Worm (Caenorhabditis elegans) whole organism, early embryonic: ENCODE data around the gene enpp-1.

Experiments
- B0310.2 ChIP-seq: sonication (generic microtip); optimal IDR thresholded peaks from 2 replicates; lab custom pipeline; 2016; ENCODE audit warnings: mild to moderate bottlenecking, missing genetic modification characterization, missing compliant biosample characterization
- F13C5.2 ChIP-seq: sonication (generic microtip); optimal IDR thresholded peaks from 2 replicates; lab custom pipeline; 2017; ENCODE audit warnings: mild to moderate bottlenecking, missing genetic modification characterization, inconsistent platforms, missing compliant biosample characterization
- aly-1 ChIP-seq: sonication (generic microtip); optimal IDR thresholded peaks from 2 replicates; lab custom pipeline; 2016; ENCODE audit warnings: missing genetic modification characterization, missing compliant biosample characterization
- ama-1 ChIP-seq: fragments of 150-350 bp; optimal IDR thresholded peaks from 2 replicates; lab custom pipeline; 2014
- ceh-13 ChIP-seq: fragments of 200-800 bp; sonication (Bioruptor generic); optimal IDR thresholded peaks from 2 replicates; lab custom pipeline; 2018; ENCODE audit warnings: mild to moderate bottlenecking, missing genetic modification characterization, missing compliant biosample characterization
- ceh-36 ChIP-seq: sonication (generic microtip); optimal IDR thresholded peaks from 2 replicates; lab custom pipeline; 2016; ENCODE audit warnings: missing genetic modification characterization, inconsistent platforms, missing compliant biosample characterization
- ets-7 ChIP-seq: sonication (generic microtip); optimal IDR thresholded peaks from 2 replicates; lab custom pipeline; 2016; ENCODE audit warnings: missing genotype, missing genetic modification characterization, missing compliant biosample characterization
- flt-1 ChIP-seq: fragments of 200-800 bp; sonication (Bioruptor generic); IDR thresholded peaks from 2 replicates; pipeline ENCODE4 v1.3.6; 2022; ENCODE audit warnings: missing genetic modification characterization, missing compliant biosample characterization
- hmbx-1 ChIP-seq: sonication (generic microtip); optimal IDR thresholded peaks from 2 replicates; lab custom pipeline; 2016; ENCODE audit warnings: mild to moderate bottlenecking, missing genetic modification characterization, missing compliant biosample characterization
- hmg-4 ChIP-seq: fragments of 200-800 bp; sonication (Bioruptor generic); optimal IDR thresholded peaks from 2 replicates; lab custom pipeline; 2018; ENCODE audit warnings: mild to moderate bottlenecking, missing genetic modification characterization, missing compliant biosample characterization
- hnd-1 ChIP-seq: sonication (generic microtip); optimal IDR thresholded peaks from 2 replicates; lab custom pipeline; 2016; ENCODE audit warnings: missing genetic modification characterization, missing compliant biosample characterization
- pes-1 ChIP-seq: fragments of 200-800 bp; sonication (Bioruptor generic); IDR thresholded peaks from 2 replicates; pipeline ENCODE4 v1.3.6; 2022; ENCODE audit warnings: missing genetic modification reagents, missing genetic modification characterization, missing compliant biosample characterization
- scrt-1 ChIP-seq: fragments of 200-800 bp; sonication (Bioruptor generic); IDR thresholded peaks from 2 replicates; pipeline ENCODE4 v1.3.6; 2022; ENCODE audit warnings: missing genetic modification characterization, missing compliant biosample characterization
- sea-1 ChIP-seq: fragments of 200-800 bp; sonication (Bioruptor generic); conservative IDR thresholded peaks from 2 replicates; pipeline ENCODE4 v1.3.6; 2022; ENCODE audit warnings: missing genetic modification characterization, missing compliant biosample characterization
- tbx-11 ChIP-seq: fragments of 200-800 bp; sonication (Bioruptor generic); IDR thresholded peaks from 2 replicates; pipeline ENCODE4 v1.3.6; 2022; ENCODE audit warnings: missing genetic modification characterization, missing compliant biosample characterization
- tbx-37 ChIP-seq: fragments of 200-800 bp; sonication (Bioruptor generic); conservative IDR thresholded peaks from 2 replicates; pipeline ENCODE4 v1.3.6; 2022; ENCODE audit warnings: missing genetic modification reagents, missing genetic modification characterization, missing compliant biosample characterization
- tra-4 ChIP-seq: sonication (generic microtip); optimal IDR thresholded peaks from 2 replicates; lab custom pipeline; 2017; ENCODE audit warnings: missing genetic modification characterization, missing compliant biosample characterization

Gene enpp-1

ce11 chrV:12162220-12162619 is 31.0 kb downstream of the enpp-1 start, which contains the start of gene C27A7.5:
TSS of gene C27A7.5 (minus strand) at chrV:12162320.
- TF ChIP-seq pes-1 (GFP tag; lab: Robert Waterston, UW) (no peak), hnd-1 (tag; lab: Kevin White, UChicago) (no peak), scrt-1 (GFP tag; lab: Robert Waterston, UW) (no peak), tra-4 (no peak), flt-1 (no peak), aly-1 (no peak), tbx-37 (GFP tag; lab: Robert Waterston, UW) (no peak), sea-1 (GFP tag; lab: Robert Waterston, UW) (no peak), ama-1 (lab: Kevin White, UChicago) (no peak), tbx-11 (GFP tag; lab: Robert Waterston, UW) (no peak), B0310.2 (no peak), ceh-36 (tag; lab: Kevin White, UChicago) (no peak), F13C5.2 (tag; lab: Kevin White, UChicago) (no peak)

DNA sequence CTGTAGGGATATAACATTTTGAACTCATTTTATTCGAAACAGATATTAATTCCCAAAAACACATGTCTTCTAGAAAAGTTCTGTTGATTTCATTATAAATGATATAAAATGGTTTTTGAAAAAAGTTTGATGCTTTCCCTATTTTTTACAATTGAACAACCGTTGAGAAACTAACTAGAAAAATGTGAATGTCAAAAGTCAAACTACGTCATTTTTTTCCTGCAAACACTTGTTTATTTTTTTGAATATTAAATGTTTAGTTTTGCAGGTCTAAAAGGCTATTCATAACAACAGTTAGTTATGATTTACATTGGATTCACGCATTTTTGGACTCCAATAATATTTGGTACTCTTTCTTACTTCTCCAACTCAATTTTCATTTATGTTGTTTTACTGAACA is 31.6 kb downstream of the enpp-1 start, which contains the start of gene srj-4:
Gene srj-4, plus strand, starts transcription at position 301 of the 400 bp plus-strand sequence.
- TF ChIP-seq scrt-1 (GFP tag; lab: Robert Waterston, UW) (no peak), hmbx-1 (tag; lab: Kevin White, UChicago) (no peak), sea-1 (GFP tag; lab: Robert Waterston, UW) (no peak), F13C5.2 (tag; lab: Kevin White, UChicago) (no peak), hmg-4 (GFP tag; lab: Kevin White, UChicago) (no peak), ama-1 (lab: Kevin White, UChicago) (no peak), B0310.2 (no peak), tra-4 (no peak), tbx-37 (GFP tag; lab: Robert Waterston, UW) (no peak), hnd-1 (tag; lab: Kevin White, UChicago) (no peak), ceh-13 (GFP tag; lab: Kevin White, UChicago) (no peak), tbx-11 (GFP tag; lab: Robert Waterston, UW) (no peak)

DNA sequence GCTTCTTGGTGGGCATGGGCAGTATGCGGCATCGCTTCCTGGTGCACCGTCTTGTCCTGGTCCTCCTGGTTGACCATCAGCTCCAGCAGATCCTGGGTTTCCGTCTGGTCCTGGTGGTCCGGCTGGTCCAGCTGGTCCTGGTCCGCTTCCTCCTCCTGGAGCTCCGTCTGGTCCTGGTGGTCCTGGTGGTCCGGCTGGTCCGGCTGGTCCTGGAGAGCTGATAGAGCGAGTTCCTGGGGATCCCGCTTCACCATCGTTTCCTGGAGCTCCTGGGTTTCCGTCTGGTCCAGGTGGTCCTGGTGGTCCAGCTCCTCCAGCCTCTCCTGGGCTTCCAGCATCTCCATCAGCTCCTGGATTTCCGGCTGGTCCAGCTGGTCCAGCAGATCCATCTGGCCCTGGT is 35.8 kb downstream of the enpp-1 start:
- TF ChIP-seq B0310.2 (no peak), aly-1 (peak; percentile 8), flt-1 (no peak)

- TF ChIP-seq ama-1 (lab: Kevin White, UChicago): no peak
- no peak for TF ChIP-seq tra-4
- TF ChIP-seq sea-1 (GFP tag; lab: Robert Waterston, UW): no peak
- no peak for TF ChIP-seq flt-1
- TF ChIP-seq hmg-4 (GFP tag; lab: Kevin White, UChicago): no peak
- TF ChIP-seq ets-7: no peak
- TF ChIP-seq F13C5.2 (tag; lab: Kevin White, UChicago): no peak
- TF ChIP-seq hmbx-1 (tag; lab: Kevin White, UChicago): no peak
- TF ChIP-seq B0310.2: no peak
- TF ChIP-seq pes-1 (GFP tag; lab: Robert Waterston, UW): no peak
- TF ChIP-seq aly-1: no peak
- no peak for TF ChIP-seq tbx-37 (GFP tag; lab: Robert Waterston, UW)
- TF ChIP-seq ceh-36 (tag; lab: Kevin White, UChicago): no peak
- no peak for TF ChIP-seq tbx-11 (GFP tag; lab: Robert Waterston, UW)
- TF ChIP-seq scrt-1 (GFP tag; lab: Robert Waterston, UW): no peak
- TF ChIP-seq hnd-1 (tag; lab: Kevin White, UChicago): no peak
- no peak for TF ChIP-seq ceh-13 (GFP tag; lab: Kevin White, UChicago)
These were observed 36.4 kb downstream of the enpp-1 start, which contains the start of gene col-37 for ce11 chrV:12167653-12168052. TSS of gene col-37 (minus strand) at chrV:12167753.

DNA sequence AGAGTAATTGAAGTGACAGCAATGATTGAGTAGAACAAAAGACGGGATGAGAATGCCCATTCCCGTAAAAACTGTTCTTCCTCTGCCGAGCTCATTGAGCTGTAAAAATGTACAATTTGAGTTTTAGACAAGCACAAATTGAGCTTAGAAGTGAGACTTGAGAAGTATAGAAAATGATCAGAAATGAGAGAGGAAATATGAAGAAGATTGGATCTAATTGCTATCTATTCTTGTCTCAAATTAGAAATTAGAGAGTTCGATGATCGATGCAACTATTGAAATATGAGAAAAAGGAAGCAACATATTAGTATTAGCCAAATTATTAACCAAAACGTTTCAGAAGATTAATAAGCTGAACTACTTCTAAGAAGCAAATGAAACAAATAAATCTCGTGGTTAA is 38.9 kb downstream of the enpp-1 start, which contains the start of gene ZK863.1:
Gene ZK863.1, minus strand, starts transcription at position 101 of the 400 bp plus-strand sequence.
- TF ChIP-seq F13C5.2 (tag; lab: Kevin White, UChicago) (no peak), tbx-11 (GFP tag; lab: Robert Waterston, UW) (no peak), tra-4 (no peak)

DNA sequence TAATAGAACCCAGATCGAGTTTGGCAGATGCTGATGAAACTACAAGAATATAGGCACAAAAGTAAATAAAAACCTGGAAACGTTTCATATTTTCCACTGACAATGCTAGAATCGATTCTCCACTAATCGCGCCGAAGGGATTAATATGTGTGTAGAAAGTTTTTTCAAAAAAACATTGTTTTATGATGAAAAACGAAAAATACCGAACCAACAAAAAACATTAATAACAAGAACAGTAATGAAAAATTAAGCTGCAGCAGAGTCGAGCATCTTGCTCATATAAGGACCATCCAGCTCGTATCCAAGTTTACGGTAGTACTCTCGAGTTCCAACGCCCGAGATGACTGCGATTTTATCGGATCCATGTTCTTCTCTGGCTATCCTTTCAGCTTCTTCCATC is 48.1 kb downstream of the enpp-1 start, which contains the start of gene clec-224:
Gene clec-224, minus strand, starts transcription at position 101 of the 400 bp plus-strand sequence.
- TF ChIP-seq sea-1 (GFP tag; lab: Robert Waterston, UW) (no peak), ceh-36 (tag; lab: Kevin White, UChicago) (peak; percentile 9)

- TF ChIP-seq hnd-1 (tag; lab: Kevin White, UChicago): no peak
- TF ChIP-seq tra-4: no peak
- TF ChIP-seq tbx-37 (GFP tag; lab: Robert Waterston, UW): no peak
- TF ChIP-seq hmbx-1 (tag; lab: Kevin White, UChicago): no peak
- no peak for TF ChIP-seq aly-1
- no peak for TF ChIP-seq ets-7
- no peak for TF ChIP-seq flt-1
- TF ChIP-seq F13C5.2 (tag; lab: Kevin White, UChicago): no peak
- no peak for TF ChIP-seq sea-1 (GFP tag; lab: Robert Waterston, UW)
- no peak for TF ChIP-seq scrt-1 (GFP tag; lab: Robert Waterston, UW)
- no peak for TF ChIP-seq B0310.2
- no peak for TF ChIP-seq pes-1 (GFP tag; lab: Robert Waterston, UW)
- no peak for TF ChIP-seq ceh-36 (tag; lab: Kevin White, UChicago)
- TF ChIP-seq ama-1 (lab: Kevin White, UChicago): no peak
- no peak for TF ChIP-seq hmg-4 (GFP tag; lab: Kevin White, UChicago)
- no peak for TF ChIP-seq tbx-11 (GFP tag; lab: Robert Waterston, UW)
These were observed 50.1 kb downstream of the enpp-1 start, which contains the start of gene elpc-3 for ce11 chrV:12181310-12181709. TSS of gene elpc-3 (minus strand) at chrV:12181410.

DNA sequence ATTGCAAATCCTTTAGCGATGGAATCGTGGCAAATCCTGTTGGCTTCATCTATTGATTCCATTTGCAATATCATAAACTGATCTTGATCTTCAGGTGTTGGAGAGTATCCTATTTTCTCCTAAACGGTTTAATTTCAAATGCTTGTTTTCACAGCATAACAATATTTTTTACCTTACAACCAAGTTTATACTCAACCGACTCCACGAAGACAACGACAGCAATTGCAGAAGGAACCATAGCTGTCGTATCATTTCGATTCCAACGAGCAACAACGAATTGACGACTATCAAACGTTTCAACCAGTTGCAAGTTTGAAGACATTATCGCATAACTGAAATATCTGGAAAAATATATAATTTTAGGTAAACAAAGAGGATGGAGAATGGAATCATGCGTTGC is 52.6 kb downstream of the enpp-1 start, which contains the start of gene usip-1:
Gene usip-1, minus strand, starts transcription at position 341 of the 400 bp plus-strand sequence.
- no peak for TF ChIP-seq sea-1 (GFP tag; lab: Robert Waterston, UW)
- TF ChIP-seq pes-1 (GFP tag; lab: Robert Waterston, UW): no peak
- TF ChIP-seq tbx-37 (GFP tag; lab: Robert Waterston, UW): no peak
- no peak for TF ChIP-seq F13C5.2 (tag; lab: Kevin White, UChicago)
- no peak for TF ChIP-seq flt-1
- TF ChIP-seq hmbx-1 (tag; lab: Kevin White, UChicago): no peak
- TF ChIP-seq tbx-11 (GFP tag; lab: Robert Waterston, UW): no peak
- no peak for TF ChIP-seq hnd-1 (tag; lab: Kevin White, UChicago)
- TF ChIP-seq tra-4: no peak
- TF ChIP-seq ets-7: no peak
- no peak for TF ChIP-seq ama-1 (lab: Kevin White, UChicago)
- TF ChIP-seq ceh-13 (GFP tag; lab: Kevin White, UChicago): no peak
- no peak for TF ChIP-seq hmg-4 (GFP tag; lab: Kevin White, UChicago)
- no peak for TF ChIP-seq B0310.2
- TF ChIP-seq ceh-36 (tag; lab: Kevin White, UChicago): no peak
- no peak for TF ChIP-seq scrt-1 (GFP tag; lab: Robert Waterston, UW)
- TF ChIP-seq aly-1: no peak
